Worm (Caenorhabditis elegans): ENCODE measurements around the gene C39B5.10.

- TF ChIP-seq nhr-237 (tag; optimal IDR thresholded peaks at IDR 0.05) (no peak), egl-27 (tag; optimal IDR thresholded peaks at IDR 0.05) (no peak), unc-130 (tag; optimal IDR thresholded peaks at IDR 0.05) (no peak), ama-1 (optimal IDR thresholded peaks at IDR 0.05) (no peak), nhr-12 (tag; optimal IDR thresholded peaks at IDR 0.05) (no peak), nhr-84 (tag; optimal IDR thresholded peaks at IDR 0.05) (no peak), alr-1 (tag; optimal IDR thresholded peaks at IDR 0.05; ENCODE audit: borderline replicate concordance) (no peak), hpl-2 (GFP tag; optimal IDR thresholded peaks at IDR 0.05) (no peak)
These were observed 11.9 kb upstream of the C39B5.10 start, which contains the start of gene fbxa-7 for ce11 chrIII:2251348-2251747.
